Worm (Caenorhabditis elegans) whole organism, L2 larva: ENCODE measurements around the gene tcl-2.

Source experiments
- ZK546.5 ChIP-seq: sonication (generic microtip); optimal IDR thresholded peaks from 2 replicates; lab custom pipeline; 2017; ENCODE audit warnings: missing biosample characterization, missing genetic modification characterization
- aly-2 ChIP-seq: fragments of 150-350 bp; optimal IDR thresholded peaks from 2 replicates; lab custom pipeline; 2014; ENCODE audit warnings: missing biosample characterization, missing genetic modification characterization
- ama-1 ChIP-seq: fragments of 150-350 bp; optimal IDR thresholded peaks from 2 replicates; lab custom pipeline; 2018; ENCODE audit warnings: inconsistent platforms
- ceh-16 ChIP-seq: fragments of 150-350 bp; optimal IDR thresholded peaks from 2 replicates; lab custom pipeline; 2014; ENCODE audit warnings: missing biosample characterization, missing genetic modification characterization
- dmd-4 ChIP-seq: sonication (generic microtip); optimal IDR thresholded peaks from 2 replicates; lab custom pipeline; 2017; ENCODE audit warnings: missing biosample characterization, missing genetic modification characterization
- elt-3 ChIP-seq: sonication (generic microtip); optimal IDR thresholded peaks from 2 replicates; lab custom pipeline; 2017; ENCODE audit warnings: missing biosample characterization, missing genetic modification characterization
- lin-13 ChIP-seq: fragments of 150-350 bp; optimal IDR thresholded peaks from 2 replicates; lab custom pipeline; 2014; ENCODE audit warnings: missing biosample characterization, missing genetic modification reagents, missing genetic modification characterization
- lin-39 ChIP-seq: fragments of 150-350 bp; optimal IDR thresholded peaks from 2 replicates; lab custom pipeline; 2014; ENCODE audit warnings: missing biosample characterization, missing genetic modification reagents, missing genetic modification characterization
- mdl-1 ChIP-seq, 2 experiments: fragments of 150-350 bp in 1 of 2; sonication (generic microtip) in 1 of 2; optimal IDR thresholded peaks; 2 replicates each; lab custom pipeline; 2017; ENCODE audit warnings: missing biosample characterization in 2 of 2, missing genetic modification characterization in 2 of 2
- nhr-11 ChIP-seq: fragments of 150-350 bp; optimal IDR thresholded peaks from 2 replicates; lab custom pipeline; 2014; ENCODE audit warnings: missing biosample characterization, missing genetic modification characterization
- nhr-12 ChIP-seq: fragments of 150-350 bp; optimal IDR thresholded peaks from 2 replicates; lab custom pipeline; 2014; ENCODE audit warnings: missing biosample characterization, missing genetic modification characterization
- nhr-25 ChIP-seq: fragments of 150-350 bp; sonication (generic microtip); optimal IDR thresholded peaks from 3 replicates; lab custom pipeline; 2014; ENCODE audit warnings: missing biosample characterization, missing genetic modification characterization
- nhr-77 ChIP-seq: fragments of 150-350 bp; optimal IDR thresholded peaks from 2 replicates; lab custom pipeline; 2014; ENCODE audit warnings: missing biosample characterization, missing genetic modification characterization
- unc-39 ChIP-seq: fragments of 150-350 bp; optimal IDR thresholded peaks from 2 replicates; lab custom pipeline; 2014; ENCODE audit warnings: missing biosample characterization, missing genetic modification characterization

- TF ChIP-seq ZK546.5 (tag; lab: Kevin White, UChicago) (no peak), nhr-12 (tag; lab: Kevin White, UChicago) (no peak), ama-1 (lab: Kevin White, UChicago) (no peak), dmd-4 (tag; lab: Kevin White, UChicago) (no peak), aly-2 (no peak), ceh-16 (tag; lab: Kevin White, UChicago) (no peak), nhr-77 (tag; lab: Kevin White, UChicago) (no peak), unc-39 (tag; lab: Kevin White, UChicago) (no peak), lin-39 (no peak), elt-3 (tag; lab: Kevin White, UChicago) (no peak), nhr-11 (tag; lab: Kevin White, UChicago) (no peak), lin-13 (GFP tag; lab: Kevin White, UChicago) (no peak), nhr-25 (tag; lab: Kevin White, UChicago) (no peak), mdl-1 (tag; optimal IDR thresholded peaks at IDR 0.05; lab: Kevin White, UChicago) (no peak)
Observed at ce11 chrIV:207885-208284, 29.0 kb downstream of the tcl-2 start, which contains the start of gene Y38C1AA.1.
